Fruit fly (Drosophila melanogaster) whole organism, embryonic: ENCODE measurements around the gene smal.

Source experiments
- CG7928 ChIP-seq: fragments of 200-800 bp; sonication (Bioruptor generic); optimal IDR thresholded peaks from 2 replicates; lab custom pipeline; 2017; ENCODE audit warnings: missing biosample characterization, mild to moderate bottlenecking, missing genetic modification characterization
- CG9609 ChIP-seq: fragments of 200-800 bp; sonication (Bioruptor generic); optimal IDR thresholded peaks from 3 replicates; lab custom pipeline; 2016; ENCODE audit warnings: missing biosample characterization, missing genetic modification characterization
- Hr39 ChIP-seq: fragments of >200 bp; optimal IDR thresholded peaks from 2 replicates; lab custom pipeline; 2017
- hth ChIP-seq: fragments of >200 bp; optimal IDR thresholded peaks from 2 replicates; lab custom pipeline; 2017; ENCODE audit warnings: inconsistent platforms
- oc ChIP-seq: fragments of 200-800 bp; sonication (Bioruptor generic); optimal IDR thresholded peaks from 2 replicates; lab custom pipeline; 2018; ENCODE audit warnings: missing biosample characterization, mild to moderate bottlenecking, missing genetic modification characterization, moderate library complexity
- vfl ChIP-seq: fragments of 200-800 bp; sonication (Bioruptor generic); optimal IDR thresholded peaks from 2 replicates; lab custom pipeline; 2016; ENCODE audit warnings: missing biosample characterization, missing genetic modification characterization
- wek ChIP-seq: fragments of 200-800 bp; sonication (Bioruptor generic); optimal IDR thresholded peaks from 3 replicates; lab custom pipeline; 2018; ENCODE audit warnings: missing biosample characterization, mild to moderate bottlenecking, missing genetic modification characterization, moderate library complexity
- z ChIP-seq: fragments of 200-800 bp; sonication (Bioruptor generic); IDR thresholded peaks from 3 replicates; pipeline ENCODE4 v1.3.6; 2022; ENCODE audit warnings: missing biosample characterization, missing genetic modification characterization

DNA sequence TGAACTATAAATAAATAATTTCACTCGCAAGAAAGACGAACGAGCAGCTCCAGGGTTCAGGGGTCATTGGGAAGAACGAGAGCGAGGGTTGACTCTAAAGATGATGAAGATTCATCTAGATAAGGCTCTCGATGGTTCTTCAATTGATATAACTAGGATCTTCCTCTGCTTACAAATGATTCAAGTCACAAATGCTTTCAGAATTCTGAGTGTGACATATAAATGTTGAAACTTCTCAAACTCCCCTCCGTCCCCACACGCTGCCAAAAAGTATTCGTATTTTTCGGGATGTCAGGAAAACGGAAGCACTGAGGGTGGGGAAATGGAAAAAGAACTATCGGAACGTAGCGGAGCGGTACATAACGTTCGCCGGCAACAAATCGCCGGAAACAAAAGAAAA lies 7.8 kb upstream of the smal start:
- TF ChIP-seq CG9609 (GFP tag; lab: Kevin White, UChicago) (no peak), wek (GFP tag; lab: Kevin White, UChicago) (no peak), hth (lab: Kevin White, UChicago) (no peak), oc (tag; lab: Kevin White, UChicago) (no peak), Hr39 (lab: Kevin White, UChicago) (no peak), CG7928 (no peak), vfl (GFP tag; lab: Kevin White, UChicago) (no peak), z (GFP tag; lab: Robert Waterston, UW) (no peak)
